Worm (Caenorhabditis elegans) whole organism, midembryonic: ENCODE results near the gene T08H10.3.
A peak's percentile ranks its signal among the peaks of the same experiment; 100 is the strongest.

Source experiments
- T22C8.4 ChIP-seq: fragments of 200-800 bp; sonication (Bioruptor generic); IDR thresholded peaks from 2 replicates; pipeline ENCODE4 v1.3.6; 2022; ENCODE audit warnings: missing genetic modification characterization, missing compliant biosample characterization
- cog-1 ChIP-seq: sonication (generic microtip); optimal IDR thresholded peaks from 2 replicates; lab custom pipeline; 2016; ENCODE audit warnings: missing genetic modification characterization, missing compliant biosample characterization
- flt-1 ChIP-seq: fragments of 200-800 bp; sonication (Bioruptor generic); IDR thresholded peaks from 2 replicates; pipeline ENCODE4 v1.3.6; 2022; ENCODE audit warnings: missing genetic modification characterization, missing compliant biosample characterization
- klf-2 ChIP-seq: fragments of 200-800 bp; sonication (Bioruptor generic); conservative IDR thresholded peaks from 2 replicates; pipeline ENCODE4 v1.3.6; 2022; ENCODE audit warnings: missing genetic modification reagents, missing genetic modification characterization, missing compliant biosample characterization
- med-1 ChIP-seq: sonication (generic microtip); optimal IDR thresholded peaks from 2 replicates; lab custom pipeline; 2017; ENCODE audit warnings: missing genetic modification characterization, mild to moderate bottlenecking, missing compliant biosample characterization, antibody characterized with exemption, missing genetic modification reagents; ENCODE audit not compliant: insufficient read depth
- ref-1 ChIP-seq: fragments of 200-800 bp; sonication (Bioruptor generic); conservative IDR thresholded peaks from 2 replicates; pipeline ENCODE4 v1.3.6; 2022; ENCODE audit warnings: missing genetic modification reagents, missing genetic modification characterization, missing compliant biosample characterization
- tab-1 ChIP-seq: fragments of 200-800 bp; sonication (Bioruptor generic); IDR thresholded peaks from 2 replicates; pipeline ENCODE4 v1.3.6; 2022; ENCODE audit warnings: missing genetic modification characterization, missing compliant biosample characterization
- ztf-23 ChIP-seq: fragments of 200-800 bp; sonication (Bioruptor generic); IDR thresholded peaks from 2 replicates; pipeline ENCODE4 v1.3.6; 2022; ENCODE audit warnings: missing genetic modification reagents, missing genetic modification characterization, missing compliant biosample characterization
- ztf-29 ChIP-seq: fragments of 200-800 bp; sonication (Bioruptor generic); IDR thresholded peaks from 2 replicates; pipeline ENCODE4 v1.3.6; 2022; ENCODE audit warnings: missing genetic modification reagents, missing genetic modification characterization, missing compliant biosample characterization

T08H10.3 gene

DNA sequence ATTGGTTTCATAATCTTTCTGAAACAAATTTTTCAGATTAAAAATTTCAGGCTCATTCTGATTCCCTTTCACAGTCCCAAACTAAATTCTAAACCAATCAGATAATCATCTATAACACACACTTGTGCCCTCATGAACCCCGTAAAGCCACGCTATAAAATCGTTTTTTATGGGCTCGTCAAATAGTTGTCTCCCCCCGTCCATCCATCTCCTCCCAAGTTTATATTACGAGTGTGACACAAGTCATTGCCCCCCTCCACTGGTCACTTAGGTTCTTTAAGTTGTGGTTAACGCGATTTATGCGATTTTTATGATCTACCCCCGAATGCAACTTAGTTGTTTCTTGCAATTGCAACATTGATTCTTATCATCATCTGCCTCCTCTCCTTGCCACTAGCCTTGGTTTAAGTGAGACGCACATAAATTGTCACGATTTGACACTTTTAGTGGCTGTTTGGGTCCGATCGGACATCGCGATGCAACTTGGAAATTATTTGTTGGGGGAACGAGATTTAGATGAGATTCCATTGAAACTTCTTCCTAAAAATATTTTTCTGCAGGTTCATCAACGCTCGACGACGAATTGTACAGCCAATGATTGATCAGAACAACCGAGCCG, 38.3 kb downstream of the T08H10.3 start:
- no peak for TF ChIP-seq ztf-29 (GFP tag; lab: Robert Waterston, UW)
- no peak for TF ChIP-seq klf-2 (GFP tag; lab: Robert Waterston, UW)
- no peak for TF ChIP-seq flt-1 (GFP tag; lab: Robert Waterston, UW)
- no peak for TF ChIP-seq tab-1 (GFP tag; lab: Robert Waterston, UW)
- TF ChIP-seq ref-1 = no peak
- TF ChIP-seq T22C8.4 (GFP tag; lab: Robert Waterston, UW) = no peak
- TF ChIP-seq cog-1 = no peak
- no peak for TF ChIP-seq med-1 (GFP tag; lab: Kevin White, UChicago)
- no peak for TF ChIP-seq ztf-23 (GFP tag; lab: Robert Waterston, UW)

DNA sequence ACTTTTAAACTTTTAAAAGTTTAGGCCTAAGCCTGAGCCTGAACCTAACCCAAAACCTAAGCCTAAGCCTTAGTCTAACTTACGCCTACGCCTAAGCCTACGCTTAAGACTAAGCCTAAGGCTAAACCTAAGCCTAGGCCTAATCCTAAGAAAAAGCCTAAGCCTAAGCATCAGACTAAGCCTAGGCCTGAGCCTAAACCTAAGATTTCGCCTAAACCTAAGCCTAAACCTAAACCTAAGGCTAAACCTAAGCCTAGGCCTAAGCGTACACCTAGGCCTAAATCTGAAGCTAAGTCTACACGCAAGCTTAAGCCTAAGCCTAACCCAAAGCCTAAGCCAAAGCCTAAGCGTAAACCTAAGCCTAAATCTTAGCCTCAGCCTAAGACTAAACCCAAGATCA, 39.2 kb downstream of the T08H10.3 start:
- TF ChIP-seq tab-1 (GFP tag; lab: Robert Waterston, UW) (peak; percentile 27; the same call in 1 of the 2 replicates), ztf-29 (GFP tag; lab: Robert Waterston, UW) (0 out of 2 replicates have a peak, but pooled peaks have one; percentile 15), med-1 (GFP tag; lab: Kevin White, UChicago) (no peak)

DNA sequence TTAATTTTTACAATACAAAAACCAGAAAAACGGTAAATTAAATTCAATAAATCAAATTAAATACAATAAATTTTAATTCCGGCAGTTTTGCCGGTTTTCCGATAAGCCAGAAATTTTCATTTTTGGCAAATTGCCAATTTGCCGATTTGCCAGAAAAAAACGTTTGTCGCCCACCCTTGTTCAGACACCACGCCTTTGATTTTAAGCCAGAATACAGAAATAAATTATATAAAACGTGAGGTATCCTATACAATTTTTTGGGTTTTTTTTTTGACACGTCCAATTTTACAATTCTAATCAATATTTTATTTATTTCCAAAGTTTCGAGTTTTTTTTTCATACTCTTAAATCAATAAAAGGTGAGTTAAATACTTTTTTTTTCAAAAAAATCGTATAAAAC, 41.6 kb downstream of the T08H10.3 start, which contains the start of gene T28F12.1:
T28F12.1 (plus strand) TSS at position 301 of the 400 bp plus-strand sequence.
- TF ChIP-seq cog-1 (no peak), ref-1 (no peak), klf-2 (GFP tag; lab: Robert Waterston, UW) (no peak), flt-1 (GFP tag; lab: Robert Waterston, UW) (no peak), ztf-23 (GFP tag; lab: Robert Waterston, UW) (no peak), med-1 (GFP tag; lab: Kevin White, UChicago) (no peak), tab-1 (GFP tag; lab: Robert Waterston, UW) (no peak), T22C8.4 (GFP tag; lab: Robert Waterston, UW) (no peak), ztf-29 (GFP tag; lab: Robert Waterston, UW) (no peak)

DNA sequence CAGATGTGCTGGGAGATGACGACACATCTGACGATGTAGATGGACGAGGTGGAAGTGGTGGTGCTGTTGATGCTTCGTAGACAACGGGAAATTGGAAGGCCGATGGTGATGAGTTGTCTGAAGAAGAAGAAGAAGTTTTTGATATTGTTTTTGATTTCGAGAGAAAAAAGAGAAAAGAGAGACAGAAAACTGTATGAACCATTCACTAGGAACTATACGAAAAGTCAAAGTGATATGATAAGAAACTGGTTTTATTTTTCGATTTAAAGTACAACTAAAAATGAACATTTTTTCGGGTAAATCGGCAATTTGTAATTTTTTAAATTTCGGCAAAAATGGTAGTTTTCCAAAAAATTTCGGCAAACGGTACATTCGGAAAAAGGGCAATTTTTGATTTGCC, 47.5 kb downstream of the T08H10.3 start:
- TF ChIP-seq ref-1 (no peak), tab-1 (GFP tag; lab: Robert Waterston, UW) (no peak), T22C8.4 (GFP tag; lab: Robert Waterston, UW) (no peak), med-1 (GFP tag; lab: Kevin White, UChicago) (no peak), cog-1 (no peak), ztf-29 (GFP tag; lab: Robert Waterston, UW) (no peak), flt-1 (GFP tag; lab: Robert Waterston, UW) (no peak), klf-2 (GFP tag; lab: Robert Waterston, UW) (no peak), ztf-23 (GFP tag; lab: Robert Waterston, UW) (no peak)
